Worm (Caenorhabditis elegans): ENCODE results near the gene snf-3.

The snf-3 gene

ce11 chrII:1084899-1085298 is 6.9 kb upstream of the snf-3 start (continued):
- TF ChIP-seq ama-1 (optimal IDR thresholded peaks at IDR 0.05) (no peak), nhr-129 (tag; optimal IDR thresholded peaks at IDR 0.05) (peak; percentile 71), aly-2 (tag; optimal IDR thresholded peaks at IDR 0.05) (no peak)

- TF ChIP-seq fos-1 (tag; optimal IDR thresholded peaks at IDR 0.05) (no peak), snpc-4 (tag; optimal IDR thresholded peaks at IDR 0.05) (no peak), lin-11 (tag; optimal IDR thresholded peaks at IDR 0.05) (no peak), nhr-12 (tag; optimal IDR thresholded peaks at IDR 0.05) (no peak), unc-62 (GFP tag; optimal IDR thresholded peaks at IDR 0.05) (no peak), R02D3.7 (tag; optimal IDR thresholded peaks at IDR 0.05) (no peak), alr-1 (tag; optimal IDR thresholded peaks at IDR 0.05) (no peak), mdl-1 (tag; optimal IDR thresholded peaks at IDR 0.05) (no peak), nhr-25 (tag; optimal IDR thresholded peaks at IDR 0.05) (no peak), unc-39 (tag; optimal IDR thresholded peaks at IDR 0.05) (no peak), lin-39 (tag; optimal IDR thresholded peaks at IDR 0.05) (no peak), nhr-23 (tag; optimal IDR thresholded peaks at IDR 0.05) (no peak), sem-4 (tag; optimal IDR thresholded peaks at IDR 0.05) (no peak), nhr-237 (tag; optimal IDR thresholded peaks at IDR 0.05) (no peak), nhr-10 (tag; optimal IDR thresholded peaks at IDR 0.05) (no peak), mbf-1 (tag; optimal IDR thresholded peaks at IDR 0.05) (no peak), ceh-82 (tag; optimal IDR thresholded peaks at IDR 0.05) (no peak), zag-1 (tag; optimal IDR thresholded peaks at IDR 0.05) (no peak), lsy-2 (tag; optimal IDR thresholded peaks at IDR 0.05) (no peak)
Observed at ce11 chrII:1085546-1085945, 6.3 kb upstream of the snf-3 start.

ce11 chrII:1086479-1086878 is 5.3 kb upstream of the snf-3 start:
- TF ChIP-seq nhr-25 (tag; optimal IDR thresholded peaks at IDR 0.05) (peak; percentile 26), sma-9 (GFP tag; optimal IDR thresholded peaks at IDR 0.05) (peak; percentile 3), sma-9 (tag; optimal IDR thresholded peaks at IDR 0.05) (no peak), aly-2 (tag; optimal IDR thresholded peaks at IDR 0.05) (no peak), mdl-1 (tag; optimal IDR thresholded peaks at IDR 0.05) (peak in 1 of 2 experiments; percentile 11)

- TF ChIP-seq sma-3 (GFP tag; optimal IDR thresholded peaks at IDR 0.05) = no peak
- TF ChIP-seq sem-4 (tag; optimal IDR thresholded peaks at IDR 0.05) = no peak
- TF ChIP-seq nhr-25 (tag; optimal IDR thresholded peaks at IDR 0.05) = peak; percentile 67
- peak; percentile 2 for TF ChIP-seq F13H6.1 (tag; optimal IDR thresholded peaks at IDR 0.05)
- TF ChIP-seq nhr-23 (tag; optimal IDR thresholded peaks at IDR 0.05) = no peak
- peak; percentile 51 for TF ChIP-seq blmp-1 (tag; optimal IDR thresholded peaks at IDR 0.05; ENCODE audit: insufficient read depth)
- TF ChIP-seq dmd-4 (tag; optimal IDR thresholded peaks at IDR 0.05) = no peak
Observed at ce11 chrII:1088527-1089230, 3.1 kb upstream of the snf-3 start.

ce11 chrII:1090743-1091142 is 1.1 kb upstream of the snf-3 start:
- TF ChIP-seq blmp-1 (tag; optimal IDR thresholded peaks at IDR 0.05; ENCODE audit: insufficient read depth) (peak; percentile 0), sma-9 (GFP tag; optimal IDR thresholded peaks at IDR 0.05) (no peak), sma-9 (tag; optimal IDR thresholded peaks at IDR 0.05) (no peak), snpc-4 (tag; optimal IDR thresholded peaks at IDR 0.05) (peak; percentile 33), peb-1 (tag; optimal IDR thresholded peaks at IDR 0.05) (no peak), dmd-4 (tag; optimal IDR thresholded peaks at IDR 0.05) (no peak), elt-1 (tag; optimal IDR thresholded peaks at IDR 0.05) (no peak), alr-1 (tag; optimal IDR thresholded peaks at IDR 0.05) (no peak), lin-39 (tag; optimal IDR thresholded peaks at IDR 0.05) (no peak), unc-39 (tag; optimal IDR thresholded peaks at IDR 0.05) (no peak), nhr-129 (tag; optimal IDR thresholded peaks at IDR 0.05) (peak; percentile 10), nhr-25 (tag; optimal IDR thresholded peaks at IDR 0.05) (peak; percentile 59)

ce11 chrII:1100719-1101118 is 8.9 kb downstream of the snf-3 start, which contains the start of gene pho-14:
pho-14 (minus strand) TSS chrII:1100819.
- no peak for TF ChIP-seq sma-9 (GFP tag; optimal IDR thresholded peaks at IDR 0.05)
- TF ChIP-seq sma-9 (tag; optimal IDR thresholded peaks at IDR 0.05) = no peak
- no peak for TF ChIP-seq mab-5 (tag; optimal IDR thresholded peaks at IDR 0.05)
- no peak for TF ChIP-seq nhr-237 (tag; optimal IDR thresholded peaks at IDR 0.05)
- TF ChIP-seq peb-1 (tag; optimal IDR thresholded peaks at IDR 0.05) = no peak
- no peak for TF ChIP-seq lsy-2 (tag; optimal IDR thresholded peaks at IDR 0.05)
- no peak for TF ChIP-seq mdl-1 (tag; optimal IDR thresholded peaks at IDR 0.05)
- no peak for TF ChIP-seq zag-1 (tag; optimal IDR thresholded peaks at IDR 0.05)
- no peak for TF ChIP-seq nhr-23 (tag; optimal IDR thresholded peaks at IDR 0.05)
- TF ChIP-seq nhr-21 (tag; optimal IDR thresholded peaks at IDR 0.05) = no peak
- TF ChIP-seq unc-39 (tag; optimal IDR thresholded peaks at IDR 0.05) = no peak
- no peak for TF ChIP-seq elt-3 (tag; optimal IDR thresholded peaks at IDR 0.05)
- TF ChIP-seq F13H6.1 (tag; optimal IDR thresholded peaks at IDR 0.05) = no peak
- TF ChIP-seq blmp-1 (tag; optimal IDR thresholded peaks at IDR 0.05; ENCODE audit: insufficient read depth) = no peak
- no peak for TF ChIP-seq lin-11 (tag; optimal IDR thresholded peaks at IDR 0.05)
- TF ChIP-seq dmd-4 (tag; optimal IDR thresholded peaks at IDR 0.05) = no peak
